Fruit fly (Drosophila melanogaster): Measurements from ENCODE around the gene hry.

dm6 chr3L:8657787-8658186 lies 17.8 kb upstream of the hry start:
- TF ChIP-seq insv (optimal IDR thresholded peaks at IDR 0.05) (no peak), Sin3A (optimal IDR thresholded peaks at IDR 0.05) (no peak), psq (optimal IDR thresholded peaks at IDR 0.05) (no peak), ttk (optimal IDR thresholded peaks at IDR 0.05) (no peak)
